Fruit fly (Drosophila melanogaster): ENCODE results near the gene Cyt-c-p.

DNA sequence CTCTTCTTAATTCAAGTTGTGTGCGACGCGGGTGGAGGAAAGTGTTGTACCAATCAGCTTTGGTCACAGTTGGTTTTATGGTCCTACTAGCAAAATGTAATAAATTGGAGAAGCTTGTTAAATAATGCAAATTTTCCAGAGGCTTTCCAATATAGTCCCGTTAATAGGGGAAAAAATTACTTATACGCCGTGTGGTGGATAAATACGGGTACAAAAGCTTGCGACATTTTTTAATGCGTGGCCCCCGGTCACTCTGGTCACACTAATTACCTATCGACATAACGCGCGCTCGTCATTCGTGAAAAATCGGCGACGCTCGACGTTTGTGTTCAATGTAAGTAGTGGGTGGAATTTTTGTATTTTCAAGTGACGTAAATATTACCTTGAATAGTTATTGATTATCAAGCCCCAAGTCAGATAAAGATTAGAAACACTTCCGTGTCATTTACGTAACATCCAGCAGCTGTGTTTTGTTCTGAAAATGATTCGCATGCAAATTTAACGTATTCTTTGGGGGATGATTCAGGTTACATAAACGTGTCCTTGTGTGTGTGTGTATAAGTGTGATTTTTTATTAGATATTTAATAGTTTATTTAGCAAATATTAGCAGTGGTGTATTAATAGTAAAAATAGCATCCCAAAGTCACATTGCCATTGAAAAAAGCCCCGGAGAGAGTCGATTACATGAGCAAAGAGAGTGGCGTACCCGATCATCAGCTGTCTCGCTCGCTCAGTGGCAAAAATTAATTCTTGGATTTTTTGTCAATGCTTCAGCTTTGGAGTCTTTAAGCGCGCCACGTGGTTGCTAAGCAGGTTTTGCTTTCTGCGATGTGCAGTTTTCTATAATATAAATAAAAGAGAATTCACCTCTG is at the start of gene Cyt-c-p:
- peak; percentile 69 for TF ChIP-seq bab1 (GFP tag; optimal IDR thresholded peaks at IDR 0.05)
- no peak for TF ChIP-seq CG12768 (GFP tag; optimal IDR thresholded peaks at IDR 0.05)
- TF ChIP-seq Mnt (GFP tag; optimal IDR thresholded peaks at IDR 0.05), result peak; percentile 43

All from whole organism, adult.